Fruit fly (Drosophila melanogaster) whole organism, pupa: Measurements from ENCODE around the gene Ilp2.

Experiments used
- CG4496 ChIP-seq: fragments of 200-800 bp; sonication (Bioruptor generic); IDR thresholded peaks from 3 replicates; pipeline ENCODE4 v1.3.6; 2022; ENCODE audit warnings: missing biosample characterization, missing genetic modification characterization
- CG8159 ChIP-seq: fragments of 200-800 bp; sonication (Bioruptor generic); optimal IDR thresholded peaks from 3 replicates; lab custom pipeline; 2018; ENCODE audit warnings: missing biosample characterization, mild to moderate bottlenecking, missing genetic modification characterization, moderate library complexity
- D1 ChIP-seq: fragments of 200-800 bp; sonication (Bioruptor generic); optimal IDR thresholded peaks from 2 replicates; lab custom pipeline; 2018; ENCODE audit warnings: missing biosample characterization, mild to moderate bottlenecking, missing genetic modification characterization, moderate library complexity
- Ets98B ChIP-seq: fragments of 200-800 bp; sonication (Bioruptor generic); IDR thresholded peaks from 2 replicates; pipeline ENCODE4 v1.3.6; 2022; ENCODE audit warnings: missing biosample characterization, missing genetic modification characterization
- Snoo ChIP-seq: fragments of 200-800 bp; sonication (Bioruptor generic); optimal IDR thresholded peaks from 3 replicates; lab custom pipeline; 2017; ENCODE audit warnings: missing biosample characterization, mild to moderate bottlenecking, missing genetic modification characterization, inconsistent platforms

dm6 chr3L:9762036-9762597, 37.4 kb upstream of the Ilp2 start:
- peak; percentile 48; the same call in 1 of the 2 replicates for TF ChIP-seq Ets98B (GFP tag; lab: Robert Waterston, UW)
- no peak for TF ChIP-seq D1 (tag; lab: Kevin White, UChicago)
- TF ChIP-seq CG8159 (tag; lab: Kevin White, UChicago): no peak
- no peak for TF ChIP-seq Snoo (tag; lab: Kevin White, UChicago)
- TF ChIP-seq CG4496 (GFP tag; lab: Robert Waterston, UW): peak; percentile 73; the same call in 2 of the 3 replicates
